Fruit fly (Drosophila melanogaster): ENCODE data around the gene rumpel.

DNA sequence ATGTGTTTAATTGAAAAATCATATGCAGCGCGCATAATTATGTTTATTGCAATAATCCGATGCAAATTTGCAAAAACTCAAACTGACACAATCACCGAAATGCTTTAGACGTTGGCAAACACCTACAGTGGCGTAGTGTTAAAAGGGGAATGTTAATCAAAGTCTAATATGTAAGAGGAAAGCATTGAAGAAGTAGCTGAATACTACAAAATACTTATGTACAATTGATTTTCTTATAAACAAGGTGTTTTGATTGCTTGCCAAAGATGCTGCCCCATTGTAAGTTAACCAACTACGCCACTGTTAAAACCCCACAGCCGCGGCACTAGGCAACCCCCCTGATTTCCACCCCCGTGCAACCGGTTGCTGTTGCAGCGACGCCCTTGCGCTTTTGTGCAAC is 38.8 kb upstream of the rumpel start:
- TF ChIP-seq CTCF (optimal IDR thresholded peaks at IDR 0.05) (no peak), CG8478 (optimal IDR thresholded peaks at IDR 0.05) (no peak)

All from S2 (cell line).